Fruit fly (Drosophila melanogaster): ENCODE measurements around the gene CG32102.

The CG32102 gene

dm6 chr3L:12420437-12420836 lies 49.1 kb downstream of the CG32102 start:
- peak; percentile 2 for TF ChIP-seq CG17806 (tag; optimal IDR thresholded peaks at IDR 0.05)
- no peak for TF ChIP-seq CG12605 (GFP tag; IDR thresholded peaks at IDR 0.05)
- peak; percentile 43 for TF ChIP-seq CG8159 (tag; optimal IDR thresholded peaks at IDR 0.05)
